Fruit fly (Drosophila melanogaster) whole organism, embryonic: ENCODE measurements around the gene mRpL30.

ENCODE experiments used
- Adf1 ChIP-seq: fragments of 200-800 bp; sonication (Bioruptor generic); IDR thresholded peaks from 2 replicates; pipeline ENCODE4 v1.3.6; 2022; ENCODE audit warnings: missing biosample characterization, missing genetic modification characterization
- Asciz ChIP-seq: fragments of 200-800 bp; sonication (Bioruptor generic); optimal IDR thresholded peaks from 2 replicates; lab custom pipeline; 2017; ENCODE audit warnings: missing biosample characterization, mild to moderate bottlenecking, missing genetic modification characterization, missing genetic modification reagents
- BtbVII ChIP-seq: fragments of 200-800 bp; sonication (Bioruptor generic); optimal IDR thresholded peaks from 3 replicates; lab custom pipeline; 2017; ENCODE audit warnings: missing biosample characterization, mild to moderate bottlenecking, missing genetic modification characterization
- C15 ChIP-seq: fragments of 200-800 bp; sonication (Bioruptor generic); IDR thresholded peaks from 3 replicates; pipeline ENCODE4 v1.3.6; 2022; ENCODE audit warnings: missing biosample characterization, missing genetic modification characterization
- CG10366 ChIP-seq: fragments of 200-800 bp; sonication (Bioruptor generic); IDR thresholded peaks from 2 replicates; pipeline ENCODE4 v1.3.6; 2022; ENCODE audit warnings: missing biosample characterization, missing genetic modification characterization
- CG10431 ChIP-seq: fragments of 200-800 bp; sonication (Bioruptor generic); optimal IDR thresholded peaks from 3 replicates; lab custom pipeline; 2018; ENCODE audit warnings: missing biosample characterization, mild to moderate bottlenecking, missing genetic modification characterization
- CG13123 ChIP-seq: fragments of 200-800 bp; sonication (Bioruptor generic); optimal IDR thresholded peaks from 2 replicates; lab custom pipeline; 2016; ENCODE audit warnings: missing biosample characterization, missing genetic modification characterization
- CG13296 ChIP-seq: fragments of 200-800 bp; sonication (Bioruptor generic); optimal IDR thresholded peaks from 3 replicates; lab custom pipeline; 2018; ENCODE audit warnings: missing biosample characterization, mild to moderate bottlenecking, missing genetic modification characterization
- CG14441 ChIP-seq: fragments of 200-800 bp; sonication (Bioruptor generic); IDR thresholded peaks from 2 replicates; pipeline ENCODE4 v1.3.6; 2022; ENCODE audit warnings: missing biosample characterization, missing genetic modification characterization
- CG17186 ChIP-seq: fragments of 200-800 bp; sonication (Bioruptor generic); optimal IDR thresholded peaks from 3 replicates; lab custom pipeline; 2017; ENCODE audit warnings: missing biosample characterization, missing genetic modification reagents, missing genetic modification characterization
- CG17829 ChIP-seq: fragments of 200-800 bp; optimal IDR thresholded peaks from 2 replicates; lab custom pipeline; 2019; ENCODE audit warnings: missing biosample characterization, mild to moderate bottlenecking, missing genetic modification characterization, moderate library complexity
- CG18011 ChIP-seq: fragments of 200-800 bp; sonication (Bioruptor generic); optimal IDR thresholded peaks from 2 replicates; lab custom pipeline; 2017; ENCODE audit warnings: missing biosample characterization, missing genetic modification characterization, mild to moderate bottlenecking, moderate library complexity, missing genotype
- CG2116 ChIP-seq: fragments of 200-800 bp; sonication (Bioruptor generic); optimal IDR thresholded peaks from 3 replicates; lab custom pipeline; 2018; ENCODE audit warnings: missing biosample characterization, mild to moderate bottlenecking, missing genetic modification characterization
- CG2678 ChIP-seq: fragments of 200-800 bp; sonication (Bioruptor generic); optimal IDR thresholded peaks from 3 replicates; lab custom pipeline; 2019; ENCODE audit warnings: missing biosample characterization, mild to moderate bottlenecking, missing genetic modification characterization, moderate library complexity
- CG30020 ChIP-seq: fragments of 200-800 bp; optimal IDR thresholded peaks from 2 replicates; lab custom pipeline; 2019; ENCODE audit warnings: missing biosample characterization, mild to moderate bottlenecking, missing genetic modification characterization, moderate library complexity
- CG3838 ChIP-seq: fragments of 200-800 bp; sonication (Bioruptor generic); optimal IDR thresholded peaks from 3 replicates; lab custom pipeline; 2016; ENCODE audit warnings: missing biosample characterization, missing genetic modification characterization
- CG3847 ChIP-seq: fragments of 200-800 bp; sonication (Bioruptor generic); IDR thresholded peaks from 2 replicates; pipeline ENCODE4 v1.3.6; 2022; ENCODE audit warnings: missing biosample characterization, missing genetic modification characterization
- CG4617 ChIP-seq: fragments of 200-800 bp; sonication (Bioruptor generic); optimal IDR thresholded peaks from 3 replicates; lab custom pipeline; 2016; ENCODE audit warnings: missing biosample characterization, missing genetic modification characterization, borderline replicate concordance
- CG8359 ChIP-seq: fragments of 200-800 bp; sonication (Bioruptor generic); optimal IDR thresholded peaks from 2 replicates; lab custom pipeline; 2017; ENCODE audit warnings: missing biosample characterization, mild to moderate bottlenecking, missing genetic modification characterization, borderline replicate concordance
- CG9932 ChIP-seq: fragments of 200-800 bp; sonication (Bioruptor generic); IDR thresholded peaks from 2 replicates; pipeline ENCODE4 v1.3.6; 2022; ENCODE audit warnings: missing biosample characterization, missing genetic modification characterization
- Dfd ChIP-seq, 2 experiments: fragments of >200 bp; optimal IDR thresholded peaks; 2 replicates each; lab custom pipeline; 2017; ENCODE audit warnings: missing biosample characterization in 2 of 2, missing genetic modification characterization in 2 of 2
- GATAe ChIP-seq: fragments of 200-800 bp; sonication (Bioruptor generic); conservative IDR thresholded peaks from 2 replicates; pipeline ENCODE4 v1.3.6; 2022; ENCODE audit warnings: missing biosample characterization, missing genetic modification characterization
- Hmr ChIP-seq: fragments of 200-800 bp; sonication (Bioruptor generic); optimal IDR thresholded peaks from 3 replicates; lab custom pipeline; 2017; ENCODE audit warnings: mild to moderate bottlenecking, missing biosample characterization, missing genetic modification reagents, missing genetic modification characterization
- Hmx ChIP-seq: fragments of 200-800 bp; sonication (Bioruptor generic); optimal IDR thresholded peaks from 2 replicates; lab custom pipeline; 2016; ENCODE audit warnings: missing biosample characterization, missing genetic modification characterization
- Hr3 ChIP-seq: fragments of 200-800 bp; sonication (Bioruptor generic); optimal IDR thresholded peaks from 3 replicates; lab custom pipeline; 2016; ENCODE audit warnings: missing biosample characterization, missing genetic modification characterization
- Mrtf ChIP-seq: fragments of 200-800 bp; sonication (Bioruptor generic); IDR thresholded peaks from 3 replicates; pipeline ENCODE4 v1.3.6; 2022; ENCODE audit warnings: missing biosample characterization, missing genetic modification characterization
- Opbp ChIP-seq: fragments of 200-800 bp; sonication (Bioruptor generic); IDR thresholded peaks from 3 replicates; pipeline ENCODE4 v1.3.6; 2022; ENCODE audit warnings: missing biosample characterization, missing genetic modification characterization; ENCODE audit not compliant: partially characterized antibody
- Ravus ChIP-seq: fragments of 200-800 bp; sonication (Bioruptor generic); IDR thresholded peaks from 2 replicates; pipeline ENCODE4 v1.3.6; 2022; ENCODE audit warnings: missing biosample characterization, missing genetic modification characterization
- Sry-δ ChIP-seq: fragments of 200-800 bp; sonication (Bioruptor generic); optimal IDR thresholded peaks from 2 replicates; lab custom pipeline; 2016; ENCODE audit warnings: missing biosample characterization, missing genetic modification characterization
- Xbp1 ChIP-seq: fragments of 200-800 bp; sonication (Bioruptor generic); optimal IDR thresholded peaks from 3 replicates; lab custom pipeline; 2016; ENCODE audit warnings: missing biosample characterization, mild to moderate bottlenecking, missing genetic modification characterization
- ab ChIP-seq: fragments of 200-800 bp; sonication (Bioruptor generic); optimal IDR thresholded peaks from 2 replicates; lab custom pipeline; 2016; ENCODE audit warnings: missing biosample characterization, missing genetic modification characterization
- ap ChIP-seq: fragments of 200-800 bp; sonication (Bioruptor generic); IDR thresholded peaks from 2 replicates; pipeline ENCODE4 v1.3.6; 2022; ENCODE audit warnings: missing biosample characterization, missing genetic modification characterization
- ash1 ChIP-seq: fragments of 200-800 bp; sonication (Bioruptor generic); optimal IDR thresholded peaks from 2 replicates; lab custom pipeline; 2018; ENCODE audit warnings: missing biosample characterization, mild to moderate bottlenecking, missing genetic modification characterization
- az2 ChIP-seq: fragments of 200-800 bp; sonication (Bioruptor generic); optimal IDR thresholded peaks from 3 replicates; lab custom pipeline; 2016; ENCODE audit warnings: missing biosample characterization, missing genetic modification characterization
- caup ChIP-seq: fragments of 200-800 bp; sonication (Bioruptor generic); optimal IDR thresholded peaks from 3 replicates; lab custom pipeline; 2017; ENCODE audit warnings: missing biosample characterization, mild to moderate bottlenecking, missing genetic modification characterization, moderate library complexity; ENCODE audit not compliant: severe bottlenecking
- corto ChIP-seq: fragments of 200-800 bp; sonication (Bioruptor generic); optimal IDR thresholded peaks from 2 replicates; lab custom pipeline; 2016; ENCODE audit warnings: missing biosample characterization, mild to moderate bottlenecking, missing genetic modification characterization, moderate library complexity
- croc ChIP-seq: fragments of 200-800 bp; sonication (Bioruptor generic); conservative IDR thresholded peaks from 3 replicates; pipeline ENCODE4 v1.3.6; 2022; ENCODE audit warnings: missing biosample characterization, missing genetic modification characterization
- cwo ChIP-seq: fragments of 200-800 bp; sonication (Bioruptor generic); optimal IDR thresholded peaks from 3 replicates; lab custom pipeline; 2017; ENCODE audit warnings: missing biosample characterization, missing genetic modification characterization, mild to moderate bottlenecking, moderate library complexity, missing genetic modification reagents
- dan ChIP-seq: fragments of 200-800 bp; sonication (Bioruptor generic); IDR thresholded peaks from 2 replicates; pipeline ENCODE4 v1.3.6; 2022; ENCODE audit warnings: missing biosample characterization, missing genetic modification characterization
- dimm ChIP-seq: fragments of 200-800 bp; sonication (Bioruptor generic); IDR thresholded peaks from 2 replicates; pipeline ENCODE4 v1.3.6; 2022; ENCODE audit warnings: missing biosample characterization, missing genetic modification characterization
- en ChIP-seq: fragments of 200-800 bp; sonication (Bioruptor generic); optimal IDR thresholded peaks from 2 replicates; lab custom pipeline; 2016; ENCODE audit warnings: missing biosample characterization, missing genetic modification characterization
- fru ChIP-seq: fragments of >200 bp; optimal IDR thresholded peaks from 2 replicates; lab custom pipeline; 2017
- inv ChIP-seq: fragments of 200-800 bp; sonication (Bioruptor generic); IDR thresholded peaks from 2 replicates; pipeline ENCODE4 v1.3.6; 2022; ENCODE audit warnings: missing biosample characterization, missing genetic modification characterization; ENCODE audit not compliant: partially characterized antibody
- jigr1 ChIP-seq: fragments of 200-800 bp; sonication (Bioruptor generic); IDR thresholded peaks from 3 replicates; pipeline ENCODE4 v1.3.6; 2022; ENCODE audit warnings: missing biosample characterization, missing genetic modification characterization
- lab ChIP-seq: fragments of 200-800 bp; sonication (Bioruptor generic); optimal IDR thresholded peaks from 3 replicates; lab custom pipeline; 2017; ENCODE audit warnings: missing biosample characterization, missing genetic modification characterization, mild to moderate bottlenecking, moderate library complexity, missing genetic modification reagents
- lbe ChIP-seq: fragments of 200-800 bp; sonication (Bioruptor generic); optimal IDR thresholded peaks from 2 replicates; lab custom pipeline; 2016; ENCODE audit warnings: missing biosample characterization, mild to moderate bottlenecking, missing genetic modification characterization
- oc ChIP-seq: fragments of 200-800 bp; sonication (Bioruptor generic); optimal IDR thresholded peaks from 2 replicates; lab custom pipeline; 2018; ENCODE audit warnings: missing biosample characterization, mild to moderate bottlenecking, missing genetic modification characterization, moderate library complexity
- otp ChIP-seq: fragments of 200-800 bp; sonication (Bioruptor generic); IDR thresholded peaks from 3 replicates; pipeline ENCODE4, ENCODE4 v1.3.6; 2022; ENCODE audit warnings: missing biosample characterization, missing genetic modification characterization
- pros ChIP-seq: fragments of 200-800 bp; sonication (Bioruptor generic); optimal IDR thresholded peaks from 3 replicates; lab custom pipeline; 2019; ENCODE audit warnings: missing biosample characterization, mild to moderate bottlenecking, missing genetic modification characterization, moderate library complexity
- stc ChIP-seq: fragments of 200-800 bp; sonication (Bioruptor generic); IDR thresholded peaks from 2 replicates; pipeline ENCODE4 v1.3.6; 2022; ENCODE audit warnings: missing biosample characterization, missing genetic modification characterization
- trem ChIP-seq: fragments of 200-800 bp; optimal IDR thresholded peaks from 3 replicates; lab custom pipeline; 2019; ENCODE audit warnings: missing biosample characterization, mild to moderate bottlenecking, missing genetic modification characterization, moderate library complexity
- vfl ChIP-seq: fragments of 200-800 bp; sonication (Bioruptor generic); optimal IDR thresholded peaks from 2 replicates; lab custom pipeline; 2016; ENCODE audit warnings: missing biosample characterization, missing genetic modification characterization

Gene mRpL30

DNA sequence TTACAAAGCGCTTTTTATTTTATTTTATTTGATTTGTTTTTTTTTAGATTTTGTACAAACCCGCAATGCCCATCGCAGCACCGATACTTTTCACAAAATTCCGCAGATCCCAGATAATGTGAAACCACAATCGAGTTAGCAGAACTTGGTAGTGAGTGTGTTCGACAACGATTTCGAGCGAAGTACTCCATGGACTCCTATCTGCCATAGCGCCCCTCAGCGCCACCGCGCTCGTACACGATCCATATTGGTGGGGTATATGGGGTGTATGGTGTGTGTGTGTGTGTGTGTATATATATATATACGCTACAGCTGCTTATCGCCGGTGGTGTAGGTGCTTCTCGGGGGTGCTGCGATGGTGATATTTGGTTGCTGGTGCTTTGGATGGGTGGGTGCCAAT is 35.2 kb upstream of the mRpL30 start (continued):
- no peak for TF ChIP-seq CG2678 (tag; lab: Kevin White, UChicago)
- TF ChIP-seq trem (tag; lab: Kevin White, UChicago): no peak
- TF ChIP-seq CG10431 (GFP tag; lab: Kevin White, UChicago): no peak
- no peak for TF ChIP-seq stc (GFP tag; lab: Robert Waterston, UW)
- TF ChIP-seq CG18011 (GFP tag; lab: Kevin White, UChicago): no peak
- peak; percentile 19; the same call in 1 of the 2 replicates for TF ChIP-seq Adf1 (GFP tag; lab: Robert Waterston, UW)
- no peak for TF ChIP-seq croc (GFP tag; lab: Robert Waterston, UW)
- TF ChIP-seq corto (GFP tag; lab: Kevin White, UChicago): peak; percentile 12
- TF ChIP-seq Opbp (GFP tag; lab: Robert Waterston, UW): no peak
- no peak for TF ChIP-seq az2 (GFP tag; lab: Kevin White, UChicago)
- TF ChIP-seq oc: no peak
- TF ChIP-seq ap (GFP tag; lab: Robert Waterston, UW): no peak
- no peak for TF ChIP-seq Xbp1 (GFP tag; lab: Kevin White, UChicago)
- TF ChIP-seq GATAe (GFP tag; lab: Robert Waterston, UW): peak; percentile 75
- no peak for TF ChIP-seq inv (GFP tag; lab: Robert Waterston, UW)
- TF ChIP-seq Asciz (GFP tag; lab: Kevin White, UChicago): no peak
- TF ChIP-seq BtbVII: no peak
- TF ChIP-seq vfl (GFP tag; lab: Kevin White, UChicago): no peak
- TF ChIP-seq CG10366 (GFP tag; lab: Robert Waterston, UW): no peak
- TF ChIP-seq CG8359 (GFP tag; lab: Kevin White, UChicago): no peak
- TF ChIP-seq CG17186: no peak
- TF ChIP-seq CG13123 (GFP tag; lab: Kevin White, UChicago): no peak
- no peak for TF ChIP-seq ab (GFP tag; lab: Kevin White, UChicago)
- peak; percentile 38 for TF ChIP-seq caup (GFP tag; lab: Kevin White, UChicago)
- no peak for TF ChIP-seq dimm (GFP tag; lab: Robert Waterston, UW)
- no peak for TF ChIP-seq fru (lab: Kevin White, UChicago)
- no peak for TF ChIP-seq en (GFP tag; lab: Kevin White, UChicago)
- no peak for TF ChIP-seq CG9932
- no peak for TF ChIP-seq CG2116 (GFP tag; lab: Kevin White, UChicago)
- TF ChIP-seq CG3847 (GFP tag; lab: Robert Waterston, UW): no peak
- TF ChIP-seq CG14441 (GFP tag; lab: Robert Waterston, UW): no peak
- peak; percentile 59 for TF ChIP-seq lab
- no peak for TF ChIP-seq C15 (GFP tag; lab: Robert Waterston, UW)
- no peak for TF ChIP-seq otp (GFP tag; lab: Robert Waterston, UW)
- TF ChIP-seq Hmr (GFP tag; lab: Kevin White, UChicago): no peak
- no peak for TF ChIP-seq lbe (GFP tag; lab: Kevin White, UChicago)
- no peak for TF ChIP-seq jigr1
- TF ChIP-seq Mrtf (GFP tag; lab: Robert Waterston, UW): no peak
- no peak for TF ChIP-seq CG4617 (GFP tag; lab: Kevin White, UChicago)
- TF ChIP-seq dan (GFP tag; lab: Robert Waterston, UW): no peak
- TF ChIP-seq Sry-δ (GFP tag; lab: Kevin White, UChicago): no peak
- TF ChIP-seq CG3838 (GFP tag; lab: Kevin White, UChicago): no peak
- TF ChIP-seq Hmx (GFP tag; lab: Kevin White, UChicago): no peak
- TF ChIP-seq ash1 (GFP tag; lab: Kevin White, UChicago): no peak
- no peak for TF ChIP-seq Hr3 (GFP tag; lab: Kevin White, UChicago)
- no peak for TF ChIP-seq CG13296 (GFP tag; lab: Kevin White, UChicago)
- no peak for TF ChIP-seq CG17829 (tag; lab: Kevin White, UChicago)
- no peak for TF ChIP-seq Dfd (GFP tag; optimal IDR thresholded peaks at IDR 0.05; lab: Kevin White, UChicago)
- no peak for TF ChIP-seq pros (GFP tag; lab: Kevin White, UChicago)
- no peak for TF ChIP-seq Ravus (GFP tag; lab: Robert Waterston, UW)
- no peak for TF ChIP-seq CG30020 (tag; lab: Kevin White, UChicago)
- no peak for TF ChIP-seq cwo (GFP tag; lab: Kevin White, UChicago)
